Fruit fly (Drosophila melanogaster) whole organism, embryonic: Measurements from ENCODE around the gene CG5618.
A peak's percentile ranks its signal among the peaks of the same experiment; 100 is the strongest.

Experiments used
- Adf1 ChIP-seq: fragments of 200-800 bp; sonication (Bioruptor generic); IDR thresholded peaks from 2 replicates; pipeline ENCODE4 v1.3.6; 2022; ENCODE audit warnings: missing biosample characterization, missing genetic modification characterization
- Aef1 ChIP-seq: fragments of 200-800 bp; sonication (Bioruptor generic); IDR thresholded peaks from 3 replicates; pipeline ENCODE4 v1.3.6; 2022; ENCODE audit warnings: missing biosample characterization, missing genetic modification characterization
- B-H2 ChIP-seq: fragments of 200-800 bp; sonication (Bioruptor generic); optimal IDR thresholded peaks from 2 replicates; lab custom pipeline; 2018; ENCODE audit warnings: missing biosample characterization, mild to moderate bottlenecking, missing genetic modification characterization
- Bteb2 ChIP-seq: fragments of 200-800 bp; sonication (Bioruptor generic); optimal IDR thresholded peaks from 2 replicates; lab custom pipeline; 2016; ENCODE audit warnings: missing biosample characterization, missing genetic modification characterization
- CG10147 ChIP-seq: fragments of 200-800 bp; sonication (Bioruptor generic); optimal IDR thresholded peaks from 2 replicates; lab custom pipeline; 2019; ENCODE audit warnings: missing biosample characterization, mild to moderate bottlenecking, missing genetic modification characterization, moderate library complexity
- CG10274 ChIP-seq: fragments of 200-800 bp; sonication (Bioruptor generic); optimal IDR thresholded peaks from 3 replicates; lab custom pipeline; 2017; ENCODE audit warnings: missing biosample characterization, mild to moderate bottlenecking, missing genetic modification characterization
- CG10321 ChIP-seq: fragments of 200-800 bp; sonication (Bioruptor generic); IDR thresholded peaks from 2 replicates; pipeline ENCODE4 v1.3.6; 2022; ENCODE audit warnings: missing biosample characterization, missing genetic modification characterization
- CG12769 ChIP-seq: fragments of 200-800 bp; sonication (Bioruptor generic); optimal IDR thresholded peaks from 2 replicates; lab custom pipeline; 2019; ENCODE audit warnings: missing biosample characterization, mild to moderate bottlenecking, missing genetic modification characterization, moderate library complexity
- CG14014 ChIP-seq: fragments of 200-800 bp; sonication (Bioruptor generic); IDR thresholded peaks from 2 replicates; pipeline ENCODE4 v1.3.6; 2022; ENCODE audit warnings: missing biosample characterization, missing genetic modification characterization
- CG15479 ChIP-seq: fragments of 200-800 bp; sonication (Bioruptor generic); optimal IDR thresholded peaks from 3 replicates; lab custom pipeline; 2019; ENCODE audit warnings: missing biosample characterization, mild to moderate bottlenecking, missing genetic modification characterization, moderate library complexity
- CG15514 ChIP-seq: fragments of 200-800 bp; sonication (Bioruptor generic); optimal IDR thresholded peaks from 3 replicates; lab custom pipeline; 2017; ENCODE audit warnings: missing biosample characterization, missing genetic modification characterization, mild to moderate bottlenecking, moderate library complexity, missing genetic modification reagents
- CG18599 ChIP-seq: fragments of 200-800 bp; sonication (Bioruptor generic); optimal IDR thresholded peaks from 3 replicates; lab custom pipeline; 2017; ENCODE audit warnings: missing biosample characterization, missing genetic modification characterization, mild to moderate bottlenecking, moderate library complexity, missing genetic modification reagents
- CG2199 ChIP-seq: fragments of 200-800 bp; sonication (Bioruptor generic); IDR thresholded peaks from 3 replicates; pipeline ENCODE4 v1.3.6; 2022; ENCODE audit warnings: missing biosample characterization, missing genetic modification characterization
- CG3995 ChIP-seq: fragments of 200-800 bp; sonication (Bioruptor generic); optimal IDR thresholded peaks from 3 replicates; lab custom pipeline; 2016; ENCODE audit warnings: missing biosample characterization, missing genetic modification characterization
- CG4707 ChIP-seq: fragments of 200-800 bp; sonication (Bioruptor generic); optimal IDR thresholded peaks from 2 replicates; lab custom pipeline; 2018; ENCODE audit warnings: missing biosample characterization, mild to moderate bottlenecking, missing genetic modification characterization, moderate library complexity
- CG5180 ChIP-seq: fragments of 200-800 bp; sonication (Bioruptor generic); optimal IDR thresholded peaks from 3 replicates; lab custom pipeline; 2017; ENCODE audit warnings: missing biosample characterization, missing genetic modification characterization, mild to moderate bottlenecking, moderate library complexity, missing genetic modification reagents
- CG6175 ChIP-seq: fragments of 200-800 bp; sonication (Bioruptor generic); IDR thresholded peaks from 3 replicates; pipeline ENCODE4 v1.3.6; 2022; ENCODE audit warnings: missing biosample characterization, missing genetic modification characterization
- CG8290 ChIP-seq, 3 experiments: fragments of 200-800 bp; sonication (Bioruptor generic); optimal IDR thresholded peaks; 2 replicates each; lab custom pipeline; 2016 to 2019; ENCODE audit warnings: missing biosample characterization in 3 of 3, missing genetic modification characterization in 3 of 3, mild to moderate bottlenecking in 2 of 3, moderate library complexity in 1 of 3
- CG9876 ChIP-seq: fragments of 200-800 bp; sonication (Bioruptor generic); optimal IDR thresholded peaks from 2 replicates; lab custom pipeline; 2016; ENCODE audit warnings: missing biosample characterization, missing genetic modification characterization
- CHES-1-like ChIP-seq: fragments of 200-800 bp; sonication (Bioruptor generic); optimal IDR thresholded peaks from 2 replicates; lab custom pipeline; 2016; ENCODE audit warnings: missing biosample characterization, missing genetic modification characterization
- CrebB ChIP-seq: fragments of 200-800 bp; sonication (Bioruptor generic); optimal IDR thresholded peaks from 3 replicates; lab custom pipeline; 2018; ENCODE audit warnings: missing biosample characterization, mild to moderate bottlenecking, missing genetic modification characterization
- D ChIP-seq, 2 experiments: fragments of 200-800 bp in 1 of 2; fragments of >200 bp in 1 of 2; sonication (Bioruptor generic) in 1 of 2; optimal IDR thresholded peaks; 2 replicates in 1 of 2; 3 replicates in 1 of 2; lab custom pipeline; 2017; ENCODE audit warnings: mild to moderate bottlenecking in 1 of 2, missing biosample characterization in 1 of 2, missing genetic modification characterization in 1 of 2, missing genetic modification reagents in 1 of 2
- D19A ChIP-seq: fragments of 200-800 bp; optimal IDR thresholded peaks from 3 replicates; lab custom pipeline; 2019; ENCODE audit warnings: missing biosample characterization, mild to moderate bottlenecking, missing genetic modification characterization, moderate library complexity
- Deaf1 ChIP-seq: fragments of 200-800 bp; optimal IDR thresholded peaks from 3 replicates; lab custom pipeline; 2019; ENCODE audit warnings: missing biosample characterization, mild to moderate bottlenecking, missing genetic modification characterization, moderate library complexity
- Dp ChIP-seq: fragments of 200-800 bp; sonication (Bioruptor generic); optimal IDR thresholded peaks from 2 replicates; lab custom pipeline; 2018; ENCODE audit warnings: missing biosample characterization, mild to moderate bottlenecking, missing genetic modification characterization, moderate library complexity
- Drgx ChIP-seq: fragments of 200-800 bp; sonication (Bioruptor generic); IDR thresholded peaks from 2 replicates; pipeline ENCODE4 v1.3.6; 2022; ENCODE audit warnings: missing biosample characterization, missing genetic modification characterization
- GATAe ChIP-seq: fragments of 200-800 bp; sonication (Bioruptor generic); conservative IDR thresholded peaks from 2 replicates; pipeline ENCODE4 v1.3.6; 2022; ENCODE audit warnings: missing biosample characterization, missing genetic modification characterization
- HLH3B ChIP-seq: fragments of 200-800 bp; sonication (Bioruptor generic); IDR thresholded peaks from 2 replicates; pipeline ENCODE4 v1.3.6; 2022; ENCODE audit warnings: missing biosample characterization, missing genetic modification characterization
- HmgZ ChIP-seq: fragments of 200-800 bp; sonication (Bioruptor generic); optimal IDR thresholded peaks from 2 replicates; lab custom pipeline; 2018; ENCODE audit warnings: missing biosample characterization, mild to moderate bottlenecking, missing genetic modification characterization
- Hr78 ChIP-seq, 2 experiments: fragments of 200-800 bp in 1 of 2; fragments of >200 bp in 1 of 2; sonication (Bioruptor generic) in 1 of 2; optimal IDR thresholded peaks; 2 replicates each; lab custom pipeline; 2017 to 2019; ENCODE audit warnings: missing biosample characterization in 2 of 2, missing genetic modification characterization in 2 of 2, mild to moderate bottlenecking in 1 of 2, moderate library complexity in 1 of 2
- Poxn ChIP-seq: fragments of 200-800 bp; sonication (Bioruptor generic); IDR thresholded peaks from 2 replicates; pipeline ENCODE4 v1.3.6; 2022; ENCODE audit warnings: missing biosample characterization, missing genetic modification characterization
- Rfx ChIP-seq: fragments of 200-800 bp; sonication (Bioruptor generic); IDR thresholded peaks from 2 replicates; pipeline ENCODE4 v1.3.6; 2022; ENCODE audit warnings: missing biosample characterization, missing genetic modification characterization
- bowl ChIP-seq: fragments of 200-800 bp; sonication (Bioruptor generic); IDR thresholded peaks from 2 replicates; pipeline ENCODE4 v1.3.6; 2022; ENCODE audit warnings: missing biosample characterization, missing genetic modification characterization
- chinmo ChIP-seq: fragments of 200-800 bp; sonication (Bioruptor generic); IDR thresholded peaks from 4 replicates; pipeline ENCODE4 v1.3.6; 2022; ENCODE audit warnings: missing biosample characterization, missing genetic modification characterization; ENCODE audit not compliant: partially characterized antibody
- chm ChIP-seq: fragments of 200-800 bp; sonication (Bioruptor generic); IDR thresholded peaks from 2 replicates; pipeline ENCODE4 v1.3.6; 2022; ENCODE audit warnings: missing biosample characterization, missing genetic modification characterization
- ci ChIP-seq: fragments of 200-800 bp; sonication (Bioruptor generic); IDR thresholded peaks from 3 replicates; pipeline ENCODE4 v1.3.6; 2022; ENCODE audit warnings: missing biosample characterization, missing genetic modification characterization
- exex ChIP-seq: fragments of 200-800 bp; sonication (Bioruptor generic); optimal IDR thresholded peaks from 4 replicates; lab custom pipeline; 2018; ENCODE audit warnings: missing biosample characterization, mild to moderate bottlenecking, missing genetic modification characterization, moderate library complexity
- grn ChIP-seq: fragments of 200-800 bp; sonication (Bioruptor generic); optimal IDR thresholded peaks from 3 replicates; lab custom pipeline; 2017; ENCODE audit warnings: missing biosample characterization, missing genetic modification characterization
- gsb ChIP-seq: fragments of 200-800 bp; sonication (Bioruptor generic); IDR thresholded peaks from 2 replicates; pipeline ENCODE4 v1.3.6; 2022; ENCODE audit warnings: missing biosample characterization, missing genetic modification characterization
- jigr1 ChIP-seq: fragments of 200-800 bp; sonication (Bioruptor generic); IDR thresholded peaks from 3 replicates; pipeline ENCODE4 v1.3.6; 2022; ENCODE audit warnings: missing biosample characterization, missing genetic modification characterization
- lab ChIP-seq: fragments of 200-800 bp; sonication (Bioruptor generic); optimal IDR thresholded peaks from 3 replicates; lab custom pipeline; 2017; ENCODE audit warnings: missing biosample characterization, missing genetic modification characterization, mild to moderate bottlenecking, moderate library complexity, missing genetic modification reagents
- mirr ChIP-seq: fragments of 200-800 bp; sonication (Bioruptor generic); optimal IDR thresholded peaks from 3 replicates; lab custom pipeline; 2018; ENCODE audit warnings: missing biosample characterization, mild to moderate bottlenecking, missing genetic modification characterization
- org-1 ChIP-seq: fragments of 200-800 bp; sonication (Bioruptor generic); optimal IDR thresholded peaks from 2 replicates; lab custom pipeline; 2017; ENCODE audit warnings: missing biosample characterization, missing genetic modification characterization
- ranshi ChIP-seq: fragments of 200-800 bp; sonication (Bioruptor generic); IDR thresholded peaks from 2 replicates; pipeline ENCODE4 v1.3.6; 2022; ENCODE audit warnings: missing biosample characterization, missing genetic modification characterization
- scrt ChIP-seq: fragments of 200-800 bp; sonication (Bioruptor generic); optimal IDR thresholded peaks from 2 replicates; lab custom pipeline; 2018; ENCODE audit warnings: missing biosample characterization, mild to moderate bottlenecking, missing genetic modification characterization, moderate library complexity
- sd ChIP-seq: fragments of 200-800 bp; sonication (Bioruptor generic); optimal IDR thresholded peaks from 3 replicates; lab custom pipeline; 2018; ENCODE audit warnings: missing biosample characterization, mild to moderate bottlenecking, missing genetic modification characterization, moderate library complexity
- sens-2 ChIP-seq: fragments of 200-800 bp; sonication (Bioruptor generic); IDR thresholded peaks from 2 replicates; pipeline ENCODE4 v1.3.6; 2022; ENCODE audit warnings: missing biosample characterization, missing genetic modification characterization
- sug ChIP-seq: fragments of 200-800 bp; optimal IDR thresholded peaks from 2 replicates; lab custom pipeline; 2019; ENCODE audit warnings: missing biosample characterization, mild to moderate bottlenecking, missing genetic modification characterization, moderate library complexity
- unc-4 ChIP-seq: fragments of 200-800 bp; sonication (Bioruptor generic); IDR thresholded peaks from 2 replicates; pipeline ENCODE4 v1.3.6; 2022; ENCODE audit warnings: missing biosample characterization, missing genetic modification characterization; ENCODE audit not compliant: partially characterized antibody
- vvl ChIP-seq: fragments of 200-800 bp; sonication (Bioruptor generic); IDR thresholded peaks from 2 replicates; pipeline ENCODE4 v1.3.6; 2022; ENCODE audit warnings: missing biosample characterization, missing genetic modification characterization

The CG5618 gene

DNA sequence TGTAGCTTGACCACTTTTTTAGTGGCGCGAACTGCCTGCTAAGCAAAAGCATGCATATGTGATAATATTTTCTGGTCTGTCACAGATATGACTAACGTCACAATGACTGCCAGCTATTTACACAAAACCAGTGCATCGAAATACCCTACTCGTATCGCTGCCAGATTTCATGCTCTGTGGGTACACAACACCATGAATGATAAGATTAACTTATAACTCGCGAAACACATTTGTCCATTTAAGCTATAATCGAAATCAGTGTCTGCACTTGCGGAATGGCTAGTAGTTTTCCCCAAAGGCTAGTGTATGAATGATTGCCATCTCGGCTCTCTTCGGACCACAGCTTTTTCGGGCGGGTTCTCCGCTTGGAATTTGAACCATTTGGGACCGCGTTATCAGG, 32.2 kb downstream of the CG5618 start:
- TF ChIP-seq CG2199 (GFP tag; lab: Robert Waterston, UW) (peak; percentile 53; the same call in 1 of the 3 replicates), CG9876 (GFP tag; lab: Kevin White, UChicago) (no peak), HmgZ (no peak), CG14014 (no peak), Hr78 (GFP tag; optimal IDR thresholded peaks at IDR 0.05; lab: Kevin White, UChicago) (no peak), CHES-1-like (no peak), exex (peak; percentile 83), mirr (GFP tag; lab: Kevin White, UChicago) (peak; percentile 77), Bteb2 (GFP tag; lab: Kevin White, UChicago) (no peak), CG10274 (GFP tag; lab: Kevin White, UChicago) (peak; percentile 58), sd (tag; lab: Kevin White, UChicago) (peak; percentile 83), CG15479 (GFP tag; lab: Kevin White, UChicago) (peak; percentile 81), CG10321 (GFP tag; lab: Robert Waterston, UW) (no peak), CG4707 (no peak), Drgx (GFP tag; lab: Robert Waterston, UW) (peak; percentile 23; the same call in 1 of the 2 replicates), HLH3B (GFP tag; lab: Robert Waterston, UW) (no peak), D19A (peak; percentile 47), bowl (GFP tag; lab: Robert Waterston, UW) (no peak), chm (0 out of 2 replicates have a peak, but pooled peaks have one; percentile 24), D (optimal IDR thresholded peaks at IDR 0.05; lab: Kevin White, UChicago) (no peak), D (GFP tag; optimal IDR thresholded peaks at IDR 0.05; lab: Kevin White, UChicago) (no peak), jigr1 (GFP tag; lab: Robert Waterston, UW) (no peak), CG6175 (GFP tag; lab: Robert Waterston, UW) (no peak), org-1 (GFP tag; lab: Kevin White, UChicago) (no peak), Aef1 (GFP tag; lab: Robert Waterston, UW) (no peak), sens-2 (GFP tag; lab: Robert Waterston, UW) (peak; percentile 85), sug (tag; lab: Kevin White, UChicago) (peak; percentile 64), CG18599 (GFP tag; lab: Kevin White, UChicago) (peak; percentile 36), chinmo (peak; percentile 49; the same call in 2 of the 4 replicates), Poxn (GFP tag; lab: Robert Waterston, UW) (no peak), Dp (no peak), CG3995 (GFP tag; lab: Kevin White, UChicago) (peak; percentile 8), CrebB (tag; lab: Kevin White, UChicago) (peak; percentile 17), ci (GFP tag; lab: Robert Waterston, UW) (peak; percentile 24; the same call in 1 of the 3 replicates), grn (GFP tag; lab: Kevin White, UChicago) (peak; percentile 87), GATAe (GFP tag; lab: Robert Waterston, UW) (peak; percentile 58; the same call in 1 of the 2 replicates), CG8290 (GFP tag; optimal IDR thresholded peaks at IDR 0.05; lab: Kevin White, UChicago) (no peak), CG8290 (tag; optimal IDR thresholded peaks at IDR 0.05; lab: Kevin White, UChicago) (peak in 1 of 2 experiments; percentile 15), gsb (GFP tag; lab: Robert Waterston, UW) (no peak)
- TF ChIP-seq, all 482 proteins: peak for 19

DNA sequence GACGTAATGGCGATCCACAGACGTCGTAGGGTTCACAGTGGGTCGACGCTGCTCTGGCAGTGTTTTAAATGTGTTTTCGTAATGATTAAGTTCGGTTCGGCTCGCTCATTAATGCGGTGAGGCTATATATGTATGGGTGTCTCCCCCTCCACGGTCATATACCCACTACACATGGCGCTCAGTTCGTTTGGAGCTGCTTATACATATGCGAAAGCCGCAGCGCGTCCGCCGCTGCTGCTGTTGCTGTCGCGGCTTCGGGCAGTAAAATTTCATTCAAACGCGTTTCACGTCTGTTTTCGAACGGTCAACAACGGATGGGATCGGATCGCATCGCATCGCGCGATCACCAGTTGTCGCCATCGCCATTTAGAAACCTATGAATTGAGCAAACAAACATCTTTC, 32.7 kb downstream of the CG5618 start:
- peak; percentile 51 for TF ChIP-seq B-H2 (GFP tag; lab: Kevin White, UChicago)
- TF ChIP-seq Deaf1 (tag; lab: Kevin White, UChicago) = peak; percentile 41
- TF ChIP-seq Rfx (GFP tag; lab: Robert Waterston, UW) = 0 out of 2 replicates have a peak, but pooled peaks have one; percentile 27
- TF ChIP-seq scrt (GFP tag; lab: Kevin White, UChicago) = no peak
- peak; percentile 84 for TF ChIP-seq Adf1 (GFP tag; lab: Robert Waterston, UW)
- TF ChIP-seq CG5180 (GFP tag; lab: Kevin White, UChicago) = peak; percentile 89
- peak; percentile 81 for TF ChIP-seq CG12769 (tag; lab: Kevin White, UChicago)
- TF ChIP-seq CG10147 = peak; percentile 17
- 0 out of 2 replicates have a peak, but pooled peaks have one; percentile 14 for TF ChIP-seq ranshi (GFP tag; lab: Robert Waterston, UW)
- 0 out of 2 replicates have a peak, but pooled peaks have one; percentile 19 for TF ChIP-seq unc-4 (GFP tag; lab: Robert Waterston, UW)
- peak; percentile 38 for TF ChIP-seq lab (GFP tag; lab: Kevin White, UChicago)
- peak; percentile 14 for TF ChIP-seq CG15514 (GFP tag; lab: Kevin White, UChicago)
- peak; percentile 74 for TF ChIP-seq vvl (GFP tag; lab: Robert Waterston, UW)
